Fruit fly (Drosophila melanogaster) whole organism, adult: ENCODE data around the gene Cyp4d8.

Source experiments
- CG33017 ChIP-seq: fragments of 200-800 bp; sonication (Bioruptor generic); optimal IDR thresholded peaks from 2 replicates; lab custom pipeline; 2018; ENCODE audit warnings: missing biosample characterization, mild to moderate bottlenecking, missing genetic modification characterization, moderate library complexity
- CG5204 ChIP-seq: fragments of 200-800 bp; sonication (Bioruptor generic); optimal IDR thresholded peaks from 2 replicates; lab custom pipeline; 2016; ENCODE audit warnings: missing biosample characterization, missing genetic modification characterization
- CG7045 ChIP-seq: fragments of 200-800 bp; sonication (Bioruptor generic); optimal IDR thresholded peaks from 2 replicates; lab custom pipeline; 2017; ENCODE audit warnings: missing biosample characterization, mild to moderate bottlenecking, missing genetic modification characterization
- CG7101 ChIP-seq: fragments of 200-800 bp; sonication (Bioruptor generic); optimal IDR thresholded peaks from 2 replicates; lab custom pipeline; 2018; ENCODE audit warnings: missing biosample characterization, mild to moderate bottlenecking, missing genetic modification characterization, moderate library complexity
- Crg-1 ChIP-seq: fragments of 200-800 bp; sonication (Bioruptor generic); optimal IDR thresholded peaks from 2 replicates; lab custom pipeline; 2016; ENCODE audit warnings: missing biosample characterization, missing genetic modification characterization
- cic ChIP-seq: fragments of 200-800 bp; sonication (Bioruptor generic); optimal IDR thresholded peaks from 2 replicates; lab custom pipeline; 2017; ENCODE audit warnings: missing biosample characterization, mild to moderate bottlenecking, missing genetic modification characterization, moderate library complexity
- kay ChIP-seq: fragments of 200-800 bp; sonication (Bioruptor generic); peaks from one replicate; lab custom pipeline; 2016; ENCODE audit warnings: missing biosample characterization, missing genetic modification characterization, borderline replicate concordance

DNA sequence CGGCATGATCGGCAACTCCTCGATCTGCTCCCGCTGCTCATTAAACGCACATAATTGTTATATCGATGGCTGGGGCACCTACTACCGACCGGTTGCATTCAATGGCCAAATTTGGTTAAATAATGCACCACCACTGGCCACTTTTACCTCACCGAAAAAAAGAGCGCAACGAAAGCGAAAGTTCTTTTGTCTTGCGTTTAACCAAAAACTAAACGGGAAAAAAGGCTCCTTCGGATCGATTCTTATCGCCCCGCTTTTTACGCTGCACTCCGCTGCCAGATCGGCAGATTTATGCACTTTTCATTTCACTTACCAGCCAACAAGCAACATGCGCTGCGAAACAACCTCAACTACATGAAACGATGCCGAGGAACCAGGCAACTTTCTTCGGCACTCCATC, 49.6 kb upstream of the Cyp4d8 start:
- TF ChIP-seq Crg-1 (GFP tag; lab: Kevin White, UChicago): no peak
- TF ChIP-seq CG33017 (tag; lab: Kevin White, UChicago): no peak
- no peak for TF ChIP-seq cic (GFP tag; lab: Kevin White, UChicago)
- TF ChIP-seq CG5204 (GFP tag; lab: Kevin White, UChicago): no peak
- TF ChIP-seq CG7045 (GFP tag; lab: Kevin White, UChicago): no peak
- no peak for TF ChIP-seq CG7101 (tag; lab: Kevin White, UChicago)
- TF ChIP-seq kay: no peak
